Worm (Caenorhabditis elegans) whole organism, mixed stage, embryonic: ENCODE data around the gene T11G6.4.

Experiments used
- elt-1 ChIP-seq: sonication (generic microtip); optimal IDR thresholded peaks from 2 replicates; lab custom pipeline; 2017; ENCODE audit warnings: missing genetic modification characterization, mild to moderate bottlenecking, missing compliant biosample characterization, antibody characterized with exemption, moderate library complexity, borderline replicate concordance; ENCODE audit not compliant: insufficient read depth
- lin-13 ChIP-seq: fragments of 150-350 bp; optimal IDR thresholded peaks from 2 replicates; lab custom pipeline; 2014; ENCODE audit warnings: missing biosample characterization, missing genetic modification characterization
- nhr-2 ChIP-seq: fragments of 150-350 bp; optimal IDR thresholded peaks from 2 replicates; lab custom pipeline; 2014; ENCODE audit warnings: missing biosample characterization, missing genetic modification characterization
- nhr-237 ChIP-seq: fragments of 150-350 bp; optimal IDR thresholded peaks from 2 replicates; lab custom pipeline; 2014; ENCODE audit warnings: missing biosample characterization, missing genetic modification characterization
- nhr-76 ChIP-seq: sonication (generic microtip); optimal IDR thresholded peaks from 2 replicates; lab custom pipeline; 2017; ENCODE audit warnings: missing biosample characterization, missing genetic modification characterization
- sem-2 ChIP-seq: fragments of 200-800 bp; sonication (Bioruptor generic); optimal IDR thresholded peaks from 2 replicates; lab custom pipeline; 2018; ENCODE audit warnings: mild to moderate bottlenecking, missing genetic modification characterization, missing compliant biosample characterization
- snpc-4 ChIP-seq: fragments of 150-350 bp; optimal IDR thresholded peaks from 2 replicates; lab custom pipeline; 2014; ENCODE audit warnings: missing biosample characterization, missing genetic modification characterization
- unc-62 ChIP-seq: fragments of 150-350 bp; optimal IDR thresholded peaks from 2 replicates; lab custom pipeline; 2014; ENCODE audit warnings: missing biosample characterization, missing genetic modification reagents, missing genetic modification characterization
- ztf-11 ChIP-seq: fragments of 150-350 bp; optimal IDR thresholded peaks from 2 replicates; lab custom pipeline; 2014; ENCODE audit warnings: missing biosample characterization, missing genetic modification characterization

DNA sequence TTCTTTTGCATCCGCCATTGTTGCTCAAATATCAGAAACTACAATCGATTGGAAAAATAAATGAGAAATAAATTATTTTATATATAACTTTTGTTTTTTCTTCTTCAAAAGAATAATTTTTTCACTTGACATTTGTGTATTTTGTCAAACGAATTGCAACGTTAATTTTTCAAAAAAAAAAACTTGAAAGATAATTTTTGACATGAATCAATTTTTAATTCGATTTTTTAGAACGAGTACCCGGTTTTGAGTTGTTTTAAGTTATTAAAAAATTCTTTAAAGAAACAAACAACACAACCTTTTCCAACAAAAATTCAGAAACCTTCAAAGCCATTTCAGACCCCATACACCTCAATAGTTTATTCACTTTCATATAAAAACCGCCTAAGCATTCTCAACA lies 32.5 kb upstream of the T11G6.4 start, which contains the start of gene F13E9.5:
- TF ChIP-seq snpc-4 (tag; lab: Kevin White, UChicago) (no peak), nhr-2 (tag; lab: Kevin White, UChicago) (no peak), unc-62 (GFP tag; lab: Kevin White, UChicago) (no peak), nhr-237 (tag; lab: Kevin White, UChicago) (no peak), lin-13 (no peak), sem-2 (no peak), ztf-11 (tag; lab: Kevin White, UChicago) (no peak), nhr-76 (tag; lab: Kevin White, UChicago) (no peak), elt-1 (tag; lab: Kevin White, UChicago) (no peak)
